Fruit fly (Drosophila melanogaster) whole organism, wandering third instar larva: ENCODE measurements around the gene spel1.

Source experiments
- Hr83 ChIP-seq: fragments of 200-300 bp; sonication (Bioruptor generic); optimal IDR thresholded peaks from 2 replicates; lab custom pipeline; 2016; ENCODE audit warnings: missing biosample characterization, mild to moderate bottlenecking, missing genetic modification characterization, moderate library complexity; ENCODE audit not compliant: poor library complexity, severe bottlenecking
- OdsH ChIP-seq: fragments of 200-800 bp; sonication (Bioruptor generic); optimal IDR thresholded peaks from 2 replicates; lab custom pipeline; 2016; ENCODE audit warnings: missing biosample characterization, mild to moderate bottlenecking, missing genetic modification characterization
- Rel ChIP-seq, 2 experiments: fragments of 200-800 bp; sonication (Bioruptor generic) in 1 of 2; optimal IDR thresholded peaks; 2 replicates in 1 of 2; 3 replicates in 1 of 2; lab custom pipeline; 2016 to 2019; ENCODE audit warnings: mild to moderate bottlenecking in 2 of 2, missing biosample characterization in 2 of 2, missing genetic modification characterization in 2 of 2, moderate library complexity in 1 of 2
- brk ChIP-seq: fragments of 200-800 bp; sonication (Bioruptor generic); optimal IDR thresholded peaks from 2 replicates; lab custom pipeline; 2016; ENCODE audit warnings: missing biosample characterization, mild to moderate bottlenecking, missing genetic modification characterization
- dsf ChIP-seq: sonication (Bioruptor generic); optimal IDR thresholded peaks from 2 replicates; lab custom pipeline; 2016; ENCODE audit warnings: missing biosample characterization, missing genetic modification characterization, borderline replicate concordance
- ey ChIP-seq: fragments of 200-800 bp; sonication (Bioruptor generic); optimal IDR thresholded peaks from 2 replicates; lab custom pipeline; 2016; ENCODE audit warnings: missing biosample characterization, missing genetic modification characterization
- fru ChIP-seq: fragments of 200-800 bp; sonication (Bioruptor generic); optimal IDR thresholded peaks from 3 replicates; lab custom pipeline; 2016; ENCODE audit warnings: missing biosample characterization, mild to moderate bottlenecking, missing genetic modification characterization
- h ChIP-seq: fragments of 200-800 bp; sonication (Bioruptor generic); optimal IDR thresholded peaks from 3 replicates; lab custom pipeline; 2016; ENCODE audit warnings: missing biosample characterization, mild to moderate bottlenecking, missing genetic modification characterization
- sv ChIP-seq: fragments of 200-800 bp; sonication (Bioruptor generic); optimal IDR thresholded peaks from 3 replicates; lab custom pipeline; 2016; ENCODE audit warnings: missing biosample characterization, missing genetic modification characterization
- usp ChIP-seq: fragments of >200 bp; optimal IDR thresholded peaks from 2 replicates; lab custom pipeline; 2017; ENCODE audit warnings: missing biosample characterization, missing genetic modification characterization

spel1 gene

DNA sequence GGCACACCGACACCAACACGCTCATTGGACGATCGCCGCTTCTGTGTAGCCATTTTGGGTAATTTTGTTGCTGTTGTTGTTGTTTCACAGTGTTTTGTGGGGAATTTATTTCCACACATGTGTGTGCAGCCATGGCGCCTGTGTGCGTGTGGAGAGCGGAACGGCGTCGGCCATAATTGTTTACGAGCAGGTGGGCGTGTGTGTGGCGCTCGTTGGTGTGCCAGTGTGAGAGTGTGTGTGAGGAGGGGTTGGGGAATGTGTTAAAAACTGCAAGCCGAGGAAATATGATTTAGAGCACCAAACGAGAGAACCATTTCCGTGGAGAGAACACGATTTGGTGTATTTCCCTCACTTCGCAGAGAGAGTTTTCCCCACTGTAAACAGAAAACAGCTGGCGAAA is 48.5 kb downstream of the spel1 start:
- TF ChIP-seq fru (GFP tag; lab: Kevin White, UChicago) (peak; percentile 1), Rel (GFP tag; optimal IDR thresholded peaks at IDR 0.05; lab: Kevin White, UChicago) (no peak), Rel (tag; optimal IDR thresholded peaks at IDR 0.05; lab: Kevin White, UChicago) (peak; percentile 75), brk (GFP tag; lab: Kevin White, UChicago) (no peak)

DNA sequence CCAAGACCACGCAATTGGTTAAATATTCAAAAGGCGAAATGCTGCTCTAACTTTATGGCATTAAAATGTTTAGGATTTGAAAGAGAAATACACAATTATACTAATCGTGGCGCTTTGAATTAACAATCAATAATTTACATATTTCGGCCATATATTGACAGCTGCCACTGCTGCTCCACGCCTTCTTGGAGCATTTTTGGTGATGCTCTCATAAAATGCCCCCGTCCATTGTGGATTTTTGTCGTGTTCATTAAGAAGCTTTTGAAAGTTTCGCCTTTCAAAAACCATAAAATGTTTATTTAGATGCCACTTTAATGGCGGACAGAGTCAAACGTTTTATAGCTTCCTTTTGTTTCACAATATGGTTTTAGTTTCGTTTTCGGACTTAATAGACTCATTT is 49.2 kb downstream of the spel1 start:
- TF ChIP-seq sv, result no peak

DNA sequence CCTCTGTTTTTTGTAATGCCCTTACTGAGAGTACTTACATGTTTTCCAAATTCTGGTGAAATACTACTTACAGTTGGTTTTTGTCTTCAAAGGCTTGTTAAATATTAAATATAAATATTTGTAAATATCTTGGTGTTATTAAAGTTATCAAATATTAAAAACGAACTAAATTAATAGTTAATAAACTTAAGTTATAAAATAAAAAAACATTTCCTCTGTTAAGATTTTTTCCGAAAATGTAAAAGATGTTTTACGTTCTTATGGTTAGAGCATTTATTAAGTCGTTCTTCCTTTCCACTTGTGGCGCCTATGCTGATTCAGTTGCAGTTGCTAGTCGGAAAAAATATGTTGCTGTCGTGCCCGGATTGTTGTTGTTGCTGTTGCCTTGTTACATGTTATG is 51.5 kb downstream of the spel1 start:
- TF ChIP-seq Hr83 (GFP tag; lab: Kevin White, UChicago) (no peak), usp (GFP tag; lab: Kevin White, UChicago) (no peak)

DNA sequence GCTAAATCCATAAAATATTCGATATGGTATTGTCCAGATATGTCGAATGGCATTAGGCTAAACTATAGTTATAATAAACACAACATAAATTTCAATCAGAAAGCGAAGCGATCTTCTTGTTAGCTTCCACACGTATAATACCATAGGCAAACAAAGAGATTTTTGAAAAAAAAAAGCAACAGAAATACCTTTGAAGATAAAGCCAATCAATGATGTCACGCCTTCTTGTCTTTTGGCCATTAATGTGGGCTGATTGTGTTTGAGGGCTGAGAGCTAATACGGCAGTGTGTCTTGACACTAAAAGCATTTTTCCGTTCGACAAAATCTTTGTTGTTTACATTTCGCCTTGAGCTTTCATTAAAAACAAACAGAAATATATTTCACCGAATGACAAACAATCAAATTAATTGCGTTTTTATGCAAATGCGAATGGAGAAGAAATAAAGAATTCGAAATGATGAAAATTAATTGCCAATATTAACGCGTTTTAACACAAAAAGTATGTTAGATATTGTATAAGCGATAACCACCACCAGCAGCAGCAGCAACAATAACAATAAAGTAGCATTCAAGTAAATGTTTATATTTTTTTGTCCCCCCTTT is 52.5 kb downstream of the spel1 start:
- TF ChIP-seq ey (GFP tag; lab: Kevin White, UChicago), result no peak
- TF ChIP-seq OdsH (GFP tag; lab: Kevin White, UChicago), result no peak
- no peak for TF ChIP-seq h
- no peak for TF ChIP-seq dsf (GFP tag; lab: Kevin White, UChicago)
- TF ChIP-seq usp (GFP tag; lab: Kevin White, UChicago), result no peak
- TF ChIP-seq, all 38 proteins: peak for 0
